Fruit fly (Drosophila melanogaster): ENCODE data around the gene CG1421.

CG1421 gene

DNA sequence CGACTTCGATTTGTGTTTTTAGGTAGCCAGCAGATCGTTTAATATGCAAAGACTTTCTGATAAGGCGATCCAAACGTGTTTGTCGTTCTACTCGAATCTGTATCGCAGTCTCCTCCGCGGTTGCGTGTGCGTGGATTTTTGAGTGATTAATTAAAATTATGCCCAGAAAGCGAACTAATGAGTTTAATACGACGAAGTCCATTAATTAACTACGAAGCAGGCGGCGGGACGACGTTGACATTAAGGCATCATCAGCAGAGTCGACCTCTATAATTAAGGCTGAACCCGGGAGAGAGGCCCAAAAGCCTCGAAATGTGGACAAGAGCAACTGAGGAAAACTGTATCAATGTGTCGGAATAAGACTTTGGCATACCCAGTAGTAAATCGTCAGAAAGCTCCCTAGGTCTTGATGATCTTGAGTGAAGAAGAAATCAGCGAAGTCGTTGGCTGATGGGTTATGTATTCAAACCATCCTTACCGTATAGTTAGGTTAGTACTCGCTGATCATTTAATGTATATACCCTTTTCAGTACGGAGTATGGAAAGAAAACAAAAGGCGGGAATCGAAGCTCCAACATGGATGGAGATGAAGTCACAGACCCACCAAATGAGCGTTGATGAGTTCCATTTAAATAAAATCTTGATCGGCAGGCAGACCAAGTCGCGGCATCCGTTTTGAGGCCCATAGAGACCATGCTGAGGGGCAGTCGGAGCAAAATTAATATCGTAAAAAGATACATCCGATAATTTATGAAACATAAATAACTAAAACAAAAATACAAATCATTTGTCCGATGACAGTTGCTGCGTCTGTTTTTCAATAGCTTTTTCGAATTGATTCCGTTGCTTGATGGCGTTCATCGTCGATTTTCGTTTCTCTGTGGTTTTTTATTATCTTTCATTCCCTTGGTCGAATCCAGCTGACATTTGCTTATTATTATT lies 35.5 kb upstream of the CG1421 start (continued):
- TF ChIP-seq net (GFP tag; optimal IDR thresholded peaks at IDR 0.05) (peak; percentile 32), Smox (GFP tag; optimal IDR thresholded peaks at IDR 0.05) (peak; percentile 70), CG6276 (GFP tag; optimal IDR thresholded peaks at IDR 0.05) (no peak), Lpt (GFP tag; optimal IDR thresholded peaks at IDR 0.05) (no peak), fd59A (GFP tag; optimal IDR thresholded peaks at IDR 0.05) (peak; percentile 70), CG34406 (GFP tag; optimal IDR thresholded peaks at IDR 0.05) (peak; percentile 84), CG3919 (GFP tag; optimal IDR thresholded peaks at IDR 0.05) (peak; percentile 84), CG4318 (GFP tag; optimal IDR thresholded peaks at IDR 0.05) (no peak), CG6792 (GFP tag; optimal IDR thresholded peaks at IDR 0.05) (peak; percentile 81), Eip75B (GFP tag; optimal IDR thresholded peaks at IDR 0.05) (peak; percentile 82), CG3032 (tag; optimal IDR thresholded peaks at IDR 0.05) (peak; percentile 80), fd85E (GFP tag; optimal IDR thresholded peaks at IDR 0.05) (peak; percentile 16), CG11762 (GFP tag; optimal IDR thresholded peaks at IDR 0.05; ENCODE audit: insufficient read depth) (peak; percentile 45), svp (GFP tag) (peak; percentile 94), OdsH (GFP tag; optimal IDR thresholded peaks at IDR 0.05) (peak; percentile 75), CG8319 (GFP tag; optimal IDR thresholded peaks at IDR 0.05) (peak; percentile 75), vri (GFP tag; optimal IDR thresholded peaks at IDR 0.05) (peak; percentile 44), CG9139 (GFP tag; optimal IDR thresholded peaks at IDR 0.05) (peak; percentile 2), Ets96B (tag; optimal IDR thresholded peaks at IDR 0.05) (peak; percentile 81), CG11294 (GFP tag; IDR thresholded peaks at IDR 0.05) (no peak), topi (GFP tag; optimal IDR thresholded peaks at IDR 0.05) (peak; percentile 85), Gug (GFP tag; IDR thresholded peaks at IDR 0.05) (no peak), dsx (GFP tag; optimal IDR thresholded peaks at IDR 0.05; ENCODE audit: poor library complexity, severe bottlenecking) (peak; percentile 69), Met (GFP tag; optimal IDR thresholded peaks at IDR 0.05) (peak; percentile 80), cyc (GFP tag; optimal IDR thresholded peaks at IDR 0.05) (peak; percentile 85)

DNA sequence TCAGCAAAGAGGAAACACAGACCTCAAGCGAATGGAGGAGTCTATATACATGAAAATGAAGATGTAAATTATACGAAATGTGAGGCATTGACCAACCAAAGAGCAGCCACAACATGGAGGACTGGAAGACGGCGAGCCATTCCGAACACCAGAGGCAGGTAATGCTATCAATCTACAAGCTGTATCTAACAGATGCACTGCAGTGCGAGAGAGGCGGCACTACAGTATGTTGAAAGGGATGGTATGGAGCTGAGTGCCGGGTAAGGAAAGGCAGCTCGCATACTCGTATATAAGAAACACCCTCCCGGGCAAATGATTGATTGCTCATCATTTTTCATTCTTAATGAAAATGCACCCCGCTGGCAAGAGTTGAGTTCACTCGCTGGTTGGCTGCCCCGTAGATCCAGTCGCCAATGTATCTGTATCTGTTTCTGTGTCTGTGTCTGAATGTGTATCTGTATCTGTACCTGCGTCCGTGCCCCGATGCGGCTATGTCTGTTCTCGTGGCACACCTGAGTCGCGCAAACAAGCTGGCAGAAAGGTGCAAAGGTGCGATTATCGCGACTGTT lies 34.0 kb upstream of the CG1421 start:
- TF ChIP-seq lz (GFP tag; optimal IDR thresholded peaks at IDR 0.05) (no peak), eg (GFP tag; IDR thresholded peaks at IDR 0.05) (no peak), Blimp-1 (GFP tag; optimal IDR thresholded peaks at IDR 0.05) (no peak), CG15336 (GFP tag; IDR thresholded peaks at IDR 0.05) (no peak), acj6 (GFP tag; optimal IDR thresholded peaks at IDR 0.05) (no peak), CG9139 (GFP tag; optimal IDR thresholded peaks at IDR 0.05) (no peak), svp (GFP tag) (peak; percentile 45), CG10631 (GFP tag; optimal IDR thresholded peaks at IDR 0.05) (no peak), ss (GFP tag; optimal IDR thresholded peaks at IDR 0.05) (peak in 1 of 2 experiments; percentile 14), achi (GFP tag; optimal IDR thresholded peaks at IDR 0.05) (no peak), salr (GFP tag; optimal IDR thresholded peaks at IDR 0.05) (no peak)

DNA sequence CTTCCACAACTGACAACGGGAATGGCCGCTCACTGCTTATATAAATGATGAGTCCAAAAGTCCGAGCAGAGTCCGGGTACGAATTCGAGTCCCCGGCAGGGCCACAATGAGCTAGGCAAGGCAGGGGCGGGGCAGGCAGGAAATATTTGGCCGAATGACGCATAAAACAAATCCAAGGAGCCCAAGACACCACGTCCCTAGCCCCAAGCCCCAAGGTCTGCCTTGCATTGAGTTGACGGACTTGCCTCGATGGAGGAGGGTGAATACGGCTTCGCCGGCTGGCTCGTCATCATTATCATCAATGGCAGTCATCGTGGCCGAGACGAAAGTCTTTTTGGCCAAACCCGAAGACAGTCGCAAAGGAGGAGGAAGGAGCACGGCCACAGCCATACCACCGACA lies 31.1 kb upstream of the CG1421 start:
- no peak for TF ChIP-seq CG8119 (GFP tag; IDR thresholded peaks at IDR 0.05)
- TF ChIP-seq eg (GFP tag; IDR thresholded peaks at IDR 0.05), result no peak
- no peak for TF ChIP-seq CG8632 (GFP tag; optimal IDR thresholded peaks at IDR 0.05)
- TF ChIP-seq achi (GFP tag; optimal IDR thresholded peaks at IDR 0.05), result no peak
- no peak for TF ChIP-seq ss (GFP tag; optimal IDR thresholded peaks at IDR 0.05)
- no peak for TF ChIP-seq CG15336 (GFP tag; IDR thresholded peaks at IDR 0.05)
- no peak for TF ChIP-seq vri (GFP tag; optimal IDR thresholded peaks at IDR 0.05)
- TF ChIP-seq Smox (GFP tag; optimal IDR thresholded peaks at IDR 0.05), result no peak
- TF ChIP-seq Hr4 (GFP tag; optimal IDR thresholded peaks at IDR 0.05), result no peak

All from whole organism, prepupa.